Worm (Caenorhabditis elegans): ENCODE data around the gene mps-1.

mps-1 gene

DNA sequence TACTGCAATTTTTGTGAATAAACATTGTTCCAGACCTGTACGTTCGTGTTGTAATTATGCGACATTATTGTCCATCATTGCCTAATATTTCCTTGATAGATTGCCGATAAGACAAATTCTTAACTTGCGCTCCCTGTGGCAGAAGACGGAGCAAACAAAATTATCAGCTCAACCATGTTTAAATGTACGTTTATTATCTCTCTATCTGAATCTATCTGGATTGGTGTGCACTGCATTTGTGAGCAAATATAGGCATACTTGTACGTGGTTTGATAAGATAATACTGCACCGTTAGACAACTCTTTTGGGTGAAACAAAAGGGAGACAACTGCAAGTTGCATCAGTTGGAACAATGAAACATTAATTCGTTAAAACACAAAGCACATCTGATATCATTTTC is 33.2 kb upstream of the mps-1 start (continued):
- TF ChIP-seq nhr-90 (tag; optimal IDR thresholded peaks at IDR 0.05) (no peak), F52B5.7 (tag; optimal IDR thresholded peaks at IDR 0.05) (no peak), attf-5 (GFP tag; optimal IDR thresholded peaks at IDR 0.05) (no peak), C06A6.2 (GFP tag; conservative IDR thresholded peaks at IDR 0.05) (no peak), cebp-2 (GFP tag; IDR thresholded peaks at IDR 0.05) (no peak), lir-1 (GFP tag; conservative IDR thresholded peaks at IDR 0.05) (no peak), tbx-9 (tag; optimal IDR thresholded peaks at IDR 0.05; ENCODE audit: borderline replicate concordance) (no peak), snpc-3.4 (tag; optimal IDR thresholded peaks at IDR 0.05) (no peak), hmg-1.2 (GFP tag; IDR thresholded peaks at IDR 0.05) (no peak), ztf-18 (tag; optimal IDR thresholded peaks at IDR 0.05) (no peak), F55B11.4 (tag; optimal IDR thresholded peaks at IDR 0.05; ENCODE audit: borderline replicate concordance, insufficient read depth) (no peak), ceh-91 (GFP tag; IDR thresholded peaks at IDR 0.05) (no peak), ztf-26 (tag; optimal IDR thresholded peaks at IDR 0.05) (no peak), ets-4 (GFP tag; optimal IDR thresholded peaks at IDR 0.05) (peak; percentile 90), nhr-80 (tag; optimal IDR thresholded peaks at IDR 0.05) (peak; percentile 98)

DNA sequence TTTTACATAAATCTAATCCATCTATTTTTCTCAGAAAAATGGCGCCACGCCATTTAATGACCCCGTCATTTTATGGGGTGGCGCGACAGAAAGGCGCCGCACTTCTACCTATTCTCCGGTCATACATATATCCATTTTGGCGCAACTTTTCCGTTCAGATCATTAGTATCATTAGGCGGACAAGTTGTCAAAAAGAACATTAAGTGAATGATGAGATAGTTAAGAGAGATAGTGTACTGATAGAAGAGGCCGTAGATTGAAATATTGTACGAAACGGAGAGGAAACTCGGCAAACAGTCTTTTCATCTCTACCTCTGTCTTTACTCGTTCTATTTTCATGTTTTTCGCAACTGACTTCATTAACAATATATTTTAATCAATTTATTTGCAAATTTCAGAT is 29.9 kb upstream of the mps-1 start, which contains the start of gene sma-6:
Gene sma-6, plus strand, starts transcription at position 399 of the 400 bp plus-strand sequence.
- TF ChIP-seq akir-1 (GFP tag; optimal IDR thresholded peaks at IDR 0.05) (no peak), ztf-18 (tag; optimal IDR thresholded peaks at IDR 0.05) (no peak), F37B4.10 (GFP tag; IDR thresholded peaks at IDR 0.05) (no peak), hmg-1.2 (GFP tag; IDR thresholded peaks at IDR 0.05) (peak; percentile 21; the same call in 1 of the 2 replicates), efl-1 (GFP tag; optimal IDR thresholded peaks at IDR 0.05) (peak; percentile 6), bed-2 (GFP tag; IDR thresholded peaks at IDR 0.05) (no peak), nfya-2 (GFP tag; IDR thresholded peaks at IDR 0.05) (no peak)

DNA sequence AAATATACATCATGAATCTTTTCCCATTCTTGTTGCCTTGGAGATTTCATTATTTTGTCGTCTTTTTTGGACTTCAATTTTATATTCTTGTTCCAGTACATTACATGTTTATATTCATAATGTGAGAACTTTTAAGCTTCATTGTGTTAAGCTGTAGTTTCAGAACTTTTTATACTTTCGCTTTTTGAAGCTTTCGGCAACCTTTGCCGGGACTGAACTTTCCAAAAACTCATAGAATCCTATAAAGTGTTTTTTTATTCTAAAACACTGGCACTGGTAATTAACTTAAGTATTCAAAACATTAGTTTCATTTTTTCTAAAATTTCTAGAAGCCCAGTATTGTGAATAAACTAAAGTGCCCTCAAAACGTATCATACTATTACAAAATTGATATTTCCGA is 28.8 kb upstream of the mps-1 start, which contains the start of gene C32D5.4:
Gene C32D5.4, minus strand, starts transcription at position 101 of the 400 bp plus-strand sequence.
- TF ChIP-seq rcor-1 (GFP tag; IDR thresholded peaks at IDR 0.05) (no peak), nfya-1 (tag; optimal IDR thresholded peaks at IDR 0.05; ENCODE audit: borderline replicate concordance, insufficient read depth) (no peak), zfh-2 (GFP tag; conservative IDR thresholded peaks at IDR 0.05) (no peak), tbx-9 (tag; optimal IDR thresholded peaks at IDR 0.05; ENCODE audit: borderline replicate concordance) (no peak), ets-4 (GFP tag; optimal IDR thresholded peaks at IDR 0.05) (no peak), sptf-2 (GFP tag; optimal IDR thresholded peaks at IDR 0.05) (no peak)

DNA sequence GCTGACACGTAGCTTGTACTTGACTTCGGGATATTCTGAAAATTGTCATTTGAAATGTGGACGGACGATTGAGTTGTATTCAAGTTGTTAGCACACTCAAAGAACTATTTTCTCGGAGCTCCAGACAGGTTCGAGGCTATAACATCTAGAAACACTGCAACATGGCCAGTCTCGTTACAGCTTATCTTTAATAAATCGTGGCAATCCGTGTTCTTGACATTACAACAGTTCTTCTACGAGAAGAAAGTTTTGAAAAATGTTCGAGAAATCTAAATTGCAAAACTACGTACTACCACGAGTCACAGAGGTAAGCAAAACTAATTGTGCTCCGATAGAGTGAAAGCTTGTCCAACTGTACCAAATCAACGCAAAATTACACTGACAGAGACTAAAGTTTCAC is 27.9 kb upstream of the mps-1 start:
- no peak for TF ChIP-seq nhr-120 (GFP tag; IDR thresholded peaks at IDR 0.05)
- TF ChIP-seq nhr-90 (tag; optimal IDR thresholded peaks at IDR 0.05), result no peak
- TF ChIP-seq lag-1 (GFP tag; IDR thresholded peaks at IDR 0.05), result no peak
- no peak for TF ChIP-seq ceh-40 (GFP tag; IDR thresholded peaks at IDR 0.05)

DNA sequence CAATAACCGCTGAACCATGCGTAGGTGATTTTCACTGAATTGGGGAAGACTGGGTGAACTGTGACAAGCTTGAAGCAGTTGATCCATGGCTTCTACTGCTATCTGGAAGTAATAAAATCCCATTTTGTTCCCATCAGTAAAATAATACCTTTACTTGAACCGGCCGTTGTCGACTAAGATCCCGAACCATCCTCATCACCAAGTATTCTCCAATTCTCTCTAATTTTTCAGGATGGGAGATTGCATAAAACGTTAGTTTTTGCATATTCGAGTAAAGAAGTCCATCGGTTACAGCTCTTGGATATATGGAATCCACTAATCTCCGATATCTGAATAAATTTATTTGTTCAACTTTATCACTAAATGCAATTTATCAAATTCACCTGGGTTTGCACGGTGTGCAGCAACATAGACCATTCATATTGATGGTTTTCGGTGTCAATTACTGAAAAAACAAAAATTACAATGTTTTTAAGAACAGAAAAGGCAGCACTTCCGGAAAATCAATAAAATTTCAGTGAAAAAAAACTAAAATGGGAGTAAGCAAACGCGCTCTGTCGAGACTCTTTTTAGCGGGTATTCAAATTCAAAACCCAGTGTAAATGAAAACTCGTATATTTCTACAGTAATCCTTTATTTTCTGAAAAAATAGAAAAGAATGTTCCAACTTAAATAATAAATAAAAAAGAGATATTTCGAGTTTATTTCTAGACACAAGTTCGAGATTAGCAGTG is 26.7 kb upstream of the mps-1 start, which contains the start of gene efr-3:
Gene efr-3, minus strand, starts transcription at position 505 of the 734 bp plus-strand sequence.
- TF ChIP-seq F22D6.2 (tag; optimal IDR thresholded peaks at IDR 0.05) (no peak), dpl-1 (GFP tag; optimal IDR thresholded peaks at IDR 0.05) (peak; percentile 64), ceh-40 (GFP tag; IDR thresholded peaks at IDR 0.05) (no peak), efl-1 (GFP tag; optimal IDR thresholded peaks at IDR 0.05) (peak; percentile 66), ztf-25 (GFP tag; IDR thresholded peaks at IDR 0.05) (no peak), F23B12.7 (tag; optimal IDR thresholded peaks at IDR 0.05; ENCODE audit: insufficient read depth) (peak; percentile 92), hmg-1.2 (GFP tag; IDR thresholded peaks at IDR 0.05) (no peak), ceh-58 (GFP tag; IDR thresholded peaks at IDR 0.05) (no peak), pha-4 (tag; optimal IDR thresholded peaks at IDR 0.05) (no peak), mcd-1 (GFP tag; IDR thresholded peaks at IDR 0.05) (peak; percentile 88), let-526 (GFP tag; IDR thresholded peaks at IDR 0.05) (no peak), ztf-6 (GFP tag; IDR thresholded peaks at IDR 0.05) (no peak), T07F8.4 (tag; optimal IDR thresholded peaks at IDR 0.05) (no peak), ceh-100 (GFP tag; IDR thresholded peaks at IDR 0.05) (no peak), rec-8 (tag; optimal IDR thresholded peaks at IDR 0.05) (no peak), lin-35 (GFP tag; optimal IDR thresholded peaks at IDR 0.05) (peak in 1 of 3 experiments; percentile 52), lsl-1 (GFP tag; optimal IDR thresholded peaks at IDR 0.05) (peak; percentile 28)

Measured in whole organism, young adult.